Worm (Caenorhabditis elegans) whole organism, mixed stage, embryonic: ENCODE data around the gene Y50D4A.4.

Experiments used
- M03D4.4 ChIP-seq: sonication (generic microtip); optimal IDR thresholded peaks from 2 replicates; lab custom pipeline; 2017; ENCODE audit warnings: mild to moderate bottlenecking, missing genetic modification characterization, missing compliant biosample characterization
- bed-3 ChIP-seq: fragments of 200-800 bp; sonication (Bioruptor generic); optimal IDR thresholded peaks from 3 replicates; lab custom pipeline; 2018; ENCODE audit warnings: mild to moderate bottlenecking, missing genetic modification characterization, moderate library complexity, missing compliant biosample characterization
- ceh-39 ChIP-seq: fragments of 150-350 bp; optimal IDR thresholded peaks from 2 replicates; lab custom pipeline; 2014; ENCODE audit warnings: missing biosample characterization, missing genetic modification characterization
- ceh-43 ChIP-seq: fragments of 200-800 bp; sonication (Bioruptor generic); optimal IDR thresholded peaks from 2 replicates; lab custom pipeline; 2018; ENCODE audit warnings: mild to moderate bottlenecking, missing genetic modification characterization, moderate library complexity, missing compliant biosample characterization
- ceh-83 ChIP-seq: fragments of 200-800 bp; sonication (Bioruptor generic); optimal IDR thresholded peaks from 2 replicates; lab custom pipeline; 2018; ENCODE audit warnings: mild to moderate bottlenecking, missing genetic modification characterization, missing compliant biosample characterization
- ces-1 ChIP-seq: fragments of 150-350 bp; optimal IDR thresholded peaks from 2 replicates; lab custom pipeline; 2014; ENCODE audit warnings: missing biosample characterization, missing genetic modification reagents, missing genetic modification characterization
- cnd-1 ChIP-seq: fragments of 200-800 bp; sonication (Bioruptor generic); optimal IDR thresholded peaks from 2 replicates; lab custom pipeline; 2018; ENCODE audit warnings: mild to moderate bottlenecking, missing genetic modification characterization, missing compliant biosample characterization
- drap-1 ChIP-seq: fragments of 200-800 bp; sonication (Bioruptor generic); optimal IDR thresholded peaks from 3 replicates; lab custom pipeline; 2018; ENCODE audit warnings: mild to moderate bottlenecking, missing genetic modification characterization, missing compliant biosample characterization
- elt-1 ChIP-seq: sonication (generic microtip); optimal IDR thresholded peaks from 2 replicates; lab custom pipeline; 2017; ENCODE audit warnings: missing genetic modification characterization, mild to moderate bottlenecking, missing compliant biosample characterization, antibody characterized with exemption, moderate library complexity, borderline replicate concordance; ENCODE audit not compliant: insufficient read depth
- elt-3 ChIP-seq: fragments of 150-350 bp; optimal IDR thresholded peaks from 2 replicates; lab custom pipeline; 2014; ENCODE audit warnings: missing biosample characterization, missing genetic modification characterization
- flh-1 ChIP-seq: fragments of 200-800 bp; sonication (Bioruptor generic); optimal IDR thresholded peaks from 2 replicates; lab custom pipeline; 2018; ENCODE audit warnings: mild to moderate bottlenecking, missing genetic modification characterization, moderate library complexity, missing compliant biosample characterization
- ham-2 ChIP-seq: fragments of 200-800 bp; sonication (Bioruptor generic); optimal IDR thresholded peaks from 2 replicates; lab custom pipeline; 2018; ENCODE audit warnings: mild to moderate bottlenecking, missing genetic modification characterization, missing compliant biosample characterization
- hlh-1 ChIP-seq: fragments of 150-350 bp; optimal IDR thresholded peaks from 2 replicates; lab custom pipeline; 2014; ENCODE audit warnings: missing biosample characterization, missing genetic modification reagents, missing genetic modification characterization
- lin-32 ChIP-seq: fragments of 200-800 bp; sonication (Bioruptor generic); optimal IDR thresholded peaks from 2 replicates; lab custom pipeline; 2018; ENCODE audit warnings: mild to moderate bottlenecking, missing genetic modification characterization, missing compliant biosample characterization
- mab-5 ChIP-seq: fragments of 150-350 bp; optimal IDR thresholded peaks from 2 replicates; lab custom pipeline; 2014; ENCODE audit warnings: missing biosample characterization, missing genetic modification characterization
- mep-1 ChIP-seq: fragments of 150-350 bp; optimal IDR thresholded peaks from 2 replicates; lab custom pipeline; 2017; ENCODE audit warnings: missing biosample characterization, missing genetic modification reagents, missing genetic modification characterization, inconsistent platforms
- mls-2 ChIP-seq: sonication (generic microtip); optimal IDR thresholded peaks from 2 replicates; lab custom pipeline; 2016; ENCODE audit warnings: mild to moderate bottlenecking, missing genetic modification characterization, moderate library complexity, missing compliant biosample characterization
- nhr-12 ChIP-seq: fragments of 150-350 bp; optimal IDR thresholded peaks from 2 replicates; lab custom pipeline; 2014; ENCODE audit warnings: missing biosample characterization, missing genetic modification characterization
- nhr-28 ChIP-seq: fragments of 150-350 bp; optimal IDR thresholded peaks from 2 replicates; lab custom pipeline; 2014; ENCODE audit warnings: missing biosample characterization, missing genetic modification characterization
- pha-4 ChIP-seq: fragments of 150-350 bp; optimal IDR thresholded peaks from 2 replicates; lab custom pipeline; 2018; ENCODE audit warnings: missing biosample characterization, missing genetic modification reagents, missing genetic modification characterization
- sem-2 ChIP-seq: fragments of 200-800 bp; sonication (Bioruptor generic); optimal IDR thresholded peaks from 2 replicates; lab custom pipeline; 2018; ENCODE audit warnings: mild to moderate bottlenecking, missing genetic modification characterization, missing compliant biosample characterization
- sptf-1 ChIP-seq: sonication (generic microtip); optimal IDR thresholded peaks from 2 replicates; lab custom pipeline; 2017; ENCODE audit warnings: mild to moderate bottlenecking, missing genetic modification characterization, moderate library complexity, missing compliant biosample characterization
- tbx-8 ChIP-seq: fragments of 200-800 bp; sonication (Bioruptor generic); optimal IDR thresholded peaks from 2 replicates; lab custom pipeline; 2018; ENCODE audit warnings: mild to moderate bottlenecking, missing genetic modification characterization, moderate library complexity, missing compliant biosample characterization
- unc-120 ChIP-seq: sonication (generic microtip); optimal IDR thresholded peaks from 2 replicates; lab custom pipeline; 2017; ENCODE audit warnings: missing genetic modification characterization, missing compliant biosample characterization; ENCODE audit not compliant: poor library complexity, severe bottlenecking
- unc-62 ChIP-seq: fragments of 150-350 bp; optimal IDR thresholded peaks from 2 replicates; lab custom pipeline; 2014; ENCODE audit warnings: missing biosample characterization, missing genetic modification reagents, missing genetic modification characterization
- zip-8 ChIP-seq: fragments of 150-350 bp; optimal IDR thresholded peaks from 2 replicates; lab custom pipeline; 2014; ENCODE audit warnings: missing biosample characterization, missing genetic modification characterization
- ztf-11 ChIP-seq: fragments of 150-350 bp; optimal IDR thresholded peaks from 2 replicates; lab custom pipeline; 2014; ENCODE audit warnings: missing biosample characterization, missing genetic modification characterization

Gene Y50D4A.4

DNA sequence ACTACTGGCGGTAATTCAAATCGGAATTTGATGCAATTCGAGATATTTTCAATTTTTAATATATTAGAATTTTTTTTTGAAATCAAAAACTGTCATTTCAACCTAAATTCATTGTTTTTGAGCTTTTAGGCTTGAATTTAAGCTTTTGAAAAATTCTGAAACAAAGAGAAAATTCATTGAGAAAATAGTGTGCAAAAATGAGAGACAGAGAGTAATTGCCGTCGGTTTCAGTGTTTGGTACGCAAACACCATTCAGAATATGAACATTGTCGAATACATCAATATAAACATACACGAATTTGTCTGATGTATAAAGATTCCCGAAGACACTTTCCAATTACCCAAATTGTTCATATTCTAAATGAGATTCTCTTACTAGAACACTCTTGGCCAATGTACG, 5.8 kb upstream of the Y50D4A.4 start:
- TF ChIP-seq ceh-83 (GFP tag; lab: Kevin White, UChicago) (no peak), flh-1 (GFP tag; lab: Kevin White, UChicago) (no peak), M03D4.4 (tag; lab: Kevin White, UChicago) (no peak), sptf-1 (tag; lab: Kevin White, UChicago) (no peak)

- TF ChIP-seq zip-8 (tag; lab: Kevin White, UChicago) (no peak), sptf-1 (tag; lab: Kevin White, UChicago) (no peak), ztf-11 (tag; lab: Kevin White, UChicago) (no peak), M03D4.4 (tag; lab: Kevin White, UChicago) (no peak), cnd-1 (no peak), ceh-43 (no peak), drap-1 (GFP tag; lab: Kevin White, UChicago) (no peak), nhr-28 (no peak), lin-32 (GFP tag; lab: Kevin White, UChicago) (no peak), mls-2 (tag; lab: Kevin White, UChicago) (no peak), elt-1 (tag; lab: Kevin White, UChicago) (no peak)
Measured at ce11 chrV:1199219-1199889, 3.4 kb upstream of the Y50D4A.4 start, which contains the start of gene Y50D4A.6. TSS of gene Y50D4A.6 (minus strand) at chrV:1199269.

DNA sequence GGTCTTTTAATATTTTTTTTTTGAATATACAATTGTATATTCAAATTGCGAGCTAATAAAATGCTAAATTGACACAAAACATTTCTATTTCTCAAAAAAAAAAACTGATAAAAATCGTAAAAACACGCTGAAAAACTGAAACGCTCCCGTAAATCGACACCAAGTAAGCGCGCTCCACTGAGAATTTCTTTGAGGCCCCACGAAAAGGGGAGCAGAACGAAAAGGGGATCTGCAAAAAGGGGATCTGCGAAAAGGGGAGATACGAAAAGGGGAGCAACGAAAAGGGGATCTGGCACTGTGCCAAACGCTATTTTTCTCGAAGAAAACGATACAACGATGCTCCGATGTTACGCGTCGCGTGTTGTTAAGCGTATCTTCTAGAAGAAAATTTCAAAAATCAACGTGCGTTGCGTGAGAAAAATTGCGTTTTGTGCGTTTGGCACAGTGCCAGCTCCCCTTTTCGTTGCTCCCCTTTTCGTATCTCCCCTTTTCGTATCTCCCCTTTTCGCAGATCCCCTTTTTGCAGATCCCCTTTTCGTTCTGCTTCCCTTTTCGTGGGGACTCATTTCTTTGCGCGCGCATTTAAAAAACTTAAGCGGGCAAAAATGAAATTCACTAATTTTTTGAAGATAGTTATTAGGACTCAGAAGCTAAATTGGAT, 1.3 kb upstream of the Y50D4A.4 start:
- TF ChIP-seq unc-120 (tag; lab: Kevin White, UChicago), result peak; percentile 17
- TF ChIP-seq ces-1 (GFP tag; lab: Kevin White, UChicago), result peak; percentile 42
- TF ChIP-seq drap-1 (GFP tag; lab: Kevin White, UChicago), result peak; percentile 16
- peak; percentile 54 for TF ChIP-seq mls-2 (tag; lab: Kevin White, UChicago)
- peak; percentile 23 for TF ChIP-seq cnd-1
- TF ChIP-seq mep-1, result peak; percentile 4
- peak; percentile 75 for TF ChIP-seq sptf-1 (tag; lab: Kevin White, UChicago)
- TF ChIP-seq, all 35 proteins: peak for 7; not testable (repeated sequence) for 28

DNA sequence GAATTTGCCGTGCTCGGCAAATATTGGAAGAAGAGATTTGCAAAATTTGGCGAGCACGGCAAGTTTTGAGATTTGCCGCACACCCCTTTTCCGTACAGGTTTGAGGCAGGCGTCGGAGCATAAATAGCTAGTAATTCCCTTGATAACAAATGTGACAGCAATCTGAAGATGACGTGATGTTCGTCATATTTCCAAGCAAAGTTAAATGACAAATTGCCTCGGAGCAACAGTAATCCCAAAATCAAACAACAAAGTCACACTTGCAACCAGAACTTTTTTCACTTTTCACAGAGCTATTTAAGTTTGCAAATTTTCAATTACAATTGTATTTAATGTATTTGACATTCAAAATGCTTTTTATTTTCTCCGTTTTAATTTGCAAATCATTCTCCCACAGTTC, 16.6 kb downstream of the Y50D4A.4 start, which contains the start of gene F25A2.1:
Gene F25A2.1 (plus strand): TSS at position 301 of the 400 bp plus-strand sequence.
- no peak for TF ChIP-seq ceh-43
- no peak for TF ChIP-seq ham-2 (GFP tag; lab: Kevin White, UChicago)
- TF ChIP-seq lin-32 (GFP tag; lab: Kevin White, UChicago), result no peak
- TF ChIP-seq ztf-11 (tag; lab: Kevin White, UChicago), result no peak
- TF ChIP-seq flh-1 (GFP tag; lab: Kevin White, UChicago), result no peak
- TF ChIP-seq sem-2 (GFP tag; lab: Kevin White, UChicago), result no peak
- no peak for TF ChIP-seq elt-3 (tag; lab: Kevin White, UChicago)
- no peak for TF ChIP-seq pha-4
- no peak for TF ChIP-seq nhr-12
- no peak for TF ChIP-seq mep-1
- no peak for TF ChIP-seq mls-2 (tag; lab: Kevin White, UChicago)
- TF ChIP-seq hlh-1 (tag; lab: Kevin White, UChicago), result no peak
- no peak for TF ChIP-seq nhr-28
- no peak for TF ChIP-seq tbx-8 (GFP tag; lab: Kevin White, UChicago)
- TF ChIP-seq unc-62 (GFP tag; lab: Kevin White, UChicago), result no peak
- no peak for TF ChIP-seq bed-3 (GFP tag; lab: Kevin White, UChicago)
- TF ChIP-seq mab-5 (tag; lab: Kevin White, UChicago), result no peak
- TF ChIP-seq ceh-39 (tag; lab: Kevin White, UChicago), result no peak
- TF ChIP-seq elt-1 (tag; lab: Kevin White, UChicago), result no peak
- no peak for TF ChIP-seq unc-120 (tag; lab: Kevin White, UChicago)

DNA sequence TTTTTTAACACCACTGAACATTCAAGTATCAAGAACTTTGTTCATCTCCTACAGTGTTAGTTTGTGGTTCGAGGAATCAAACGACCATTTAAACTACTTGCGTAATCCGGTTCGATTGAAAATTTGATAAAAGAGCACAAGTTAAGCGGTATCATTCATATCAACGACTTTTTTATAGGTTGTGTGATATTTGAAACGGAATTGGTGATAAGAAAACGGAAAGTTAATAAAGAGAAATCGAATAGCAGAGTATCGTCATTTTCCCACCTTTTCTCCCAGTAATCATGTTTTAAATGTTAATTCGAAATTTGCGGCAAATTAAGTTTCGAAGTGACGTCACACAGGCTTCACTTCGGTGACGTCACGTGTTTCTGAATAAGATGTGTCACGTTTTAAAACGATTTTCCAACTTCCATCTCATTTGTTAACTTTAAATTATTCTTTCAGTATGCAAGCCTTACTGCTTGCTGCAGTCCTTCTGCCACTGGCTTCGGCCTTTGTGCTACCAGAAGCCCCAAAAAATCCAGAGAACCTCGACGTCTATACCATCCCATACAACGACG, 19.6 kb downstream of the Y50D4A.4 start, which contains the start of gene T21H3.1:
Gene T21H3.1 (plus strand): TSS at position 448 of the 563 bp plus-strand sequence.
- TF ChIP-seq ces-1 (GFP tag; lab: Kevin White, UChicago) (no peak), zip-8 (tag; lab: Kevin White, UChicago) (peak; percentile 45), mep-1 (no peak)
